Fruit fly (Drosophila melanogaster) whole organism, embryonic: ENCODE measurements around the gene Spn88Eb.
A peak's percentile ranks its signal among the peaks of the same experiment; 100 is the strongest.

Source experiments
- CG10267 ChIP-seq: fragments of 200-800 bp; sonication (Bioruptor generic); optimal IDR thresholded peaks from 2 replicates; lab custom pipeline; 2018; ENCODE audit warnings: missing biosample characterization, mild to moderate bottlenecking, missing genetic modification characterization, moderate library complexity
- CG12744 ChIP-seq: fragments of 200-800 bp; sonication (Bioruptor generic); optimal IDR thresholded peaks from 2 replicates; lab custom pipeline; 2016; ENCODE audit warnings: missing biosample characterization, missing genetic modification characterization
- CG1647 ChIP-seq: fragments of 200-800 bp; sonication (Bioruptor generic); optimal IDR thresholded peaks from 3 replicates; lab custom pipeline; 2016; ENCODE audit warnings: missing biosample characterization, missing genetic modification characterization
- CG17328 ChIP-seq: fragments of 200-800 bp; sonication (Bioruptor generic); IDR thresholded peaks from 2 replicates; pipeline ENCODE4 v1.3.6; 2022; ENCODE audit warnings: missing biosample characterization, missing genetic modification characterization
- CG17568 ChIP-seq: fragments of 200-800 bp; sonication (Bioruptor generic); optimal IDR thresholded peaks from 2 replicates; lab custom pipeline; 2018; ENCODE audit warnings: missing biosample characterization, mild to moderate bottlenecking, missing genetic modification characterization, moderate library complexity
- CG17612 ChIP-seq: fragments of 200-800 bp; sonication (Bioruptor generic); IDR thresholded peaks from 2 replicates; pipeline ENCODE4 v1.3.6; 2022; ENCODE audit warnings: missing biosample characterization, missing genetic modification characterization
- CG18262 ChIP-seq: fragments of 200-800 bp; optimal IDR thresholded peaks from 3 replicates; lab custom pipeline; 2019; ENCODE audit warnings: missing biosample characterization, mild to moderate bottlenecking, missing genetic modification characterization, moderate library complexity
- CG3065 ChIP-seq: fragments of 200-800 bp; sonication (Bioruptor generic); optimal IDR thresholded peaks from 2 replicates; lab custom pipeline; 2016; ENCODE audit warnings: missing biosample characterization, missing genetic modification characterization
- CG34422 ChIP-seq: fragments of 200-800 bp; sonication (Bioruptor generic); IDR thresholded peaks from 3 replicates; pipeline ENCODE4 v1.3.6; 2022; ENCODE audit warnings: missing biosample characterization, missing genetic modification characterization
- CG4282 ChIP-seq: fragments of 200-800 bp; sonication (Bioruptor generic); optimal IDR thresholded peaks from 2 replicates; lab custom pipeline; 2016; ENCODE audit warnings: missing biosample characterization, missing genetic modification characterization
- CG4328 ChIP-seq: fragments of 200-800 bp; sonication (Bioruptor generic); optimal IDR thresholded peaks from 3 replicates; lab custom pipeline; 2017; ENCODE audit warnings: missing biosample characterization, missing genetic modification reagents, missing genetic modification characterization
- CG4360 ChIP-seq: fragments of 200-800 bp; sonication (Bioruptor generic); IDR thresholded peaks from 2 replicates; pipeline ENCODE4 v1.3.6; 2022; ENCODE audit warnings: missing biosample characterization, missing genetic modification characterization
- CG5180 ChIP-seq: fragments of 200-800 bp; sonication (Bioruptor generic); optimal IDR thresholded peaks from 3 replicates; lab custom pipeline; 2017; ENCODE audit warnings: missing biosample characterization, missing genetic modification characterization, mild to moderate bottlenecking, moderate library complexity, missing genetic modification reagents
- CG6272 ChIP-seq: fragments of 200-800 bp; sonication (Bioruptor generic); IDR thresholded peaks from 2 replicates; pipeline ENCODE4 v1.3.6; 2022; ENCODE audit warnings: missing biosample characterization, missing genetic modification characterization
- CG7372 ChIP-seq: fragments of 200-800 bp; sonication (Bioruptor generic); IDR thresholded peaks from 2 replicates; pipeline ENCODE4 v1.3.6; 2022; ENCODE audit warnings: missing biosample characterization, missing genetic modification characterization
- CG7786 ChIP-seq: fragments of 200-800 bp; sonication (Bioruptor generic); optimal IDR thresholded peaks from 2 replicates; lab custom pipeline; 2016; ENCODE audit warnings: missing biosample characterization, missing genetic modification characterization
- CG8290 ChIP-seq, 3 experiments: fragments of 200-800 bp; sonication (Bioruptor generic); optimal IDR thresholded peaks; 2 replicates each; lab custom pipeline; 2016 to 2019; ENCODE audit warnings: missing biosample characterization in 3 of 3, missing genetic modification characterization in 3 of 3, mild to moderate bottlenecking in 2 of 3, moderate library complexity in 1 of 3
- CG8478 ChIP-seq: fragments of >200 bp; optimal IDR thresholded peaks from 2 replicates; lab custom pipeline; 2018
- CG9609 ChIP-seq: fragments of 200-800 bp; sonication (Bioruptor generic); optimal IDR thresholded peaks from 3 replicates; lab custom pipeline; 2016; ENCODE audit warnings: missing biosample characterization, missing genetic modification characterization
- CkIIα-i1 ChIP-seq: fragments of 200-800 bp; sonication (Bioruptor generic); IDR thresholded peaks from 2 replicates; pipeline ENCODE4 v1.3.6; 2022; ENCODE audit warnings: missing biosample characterization, missing genetic modification characterization
- D19B ChIP-seq: fragments of 200-800 bp; sonication (Bioruptor generic); optimal IDR thresholded peaks from 2 replicates; lab custom pipeline; 2017; ENCODE audit warnings: missing biosample characterization, mild to moderate bottlenecking, missing genetic modification characterization
- Dp ChIP-seq: fragments of 200-800 bp; sonication (Bioruptor generic); optimal IDR thresholded peaks from 2 replicates; lab custom pipeline; 2018; ENCODE audit warnings: missing biosample characterization, mild to moderate bottlenecking, missing genetic modification characterization, moderate library complexity
- Ets97D ChIP-seq: fragments of 200-800 bp; sonication (Bioruptor generic); optimal IDR thresholded peaks from 3 replicates; lab custom pipeline; 2016; ENCODE audit warnings: missing biosample characterization, missing genetic modification characterization
- HmgD ChIP-seq: fragments of 200-800 bp; sonication (Bioruptor generic); optimal IDR thresholded peaks from 3 replicates; lab custom pipeline; 2016; ENCODE audit warnings: missing biosample characterization, missing genetic modification characterization
- HmgZ ChIP-seq: fragments of 200-800 bp; sonication (Bioruptor generic); optimal IDR thresholded peaks from 2 replicates; lab custom pipeline; 2018; ENCODE audit warnings: missing biosample characterization, mild to moderate bottlenecking, missing genetic modification characterization
- MESR4 ChIP-seq: fragments of 200-800 bp; sonication (Bioruptor generic); optimal IDR thresholded peaks from 2 replicates; lab custom pipeline; 2018; ENCODE audit warnings: missing biosample characterization, mild to moderate bottlenecking, missing genetic modification characterization, moderate library complexity
- Oaz ChIP-seq: fragments of 200-800 bp; sonication (Bioruptor generic); IDR thresholded peaks from 2 replicates; pipeline ENCODE4 v1.3.6; 2022; ENCODE audit warnings: missing biosample characterization, missing genetic modification characterization
- Optix ChIP-seq: fragments of 200-800 bp; sonication (Bioruptor generic); IDR thresholded peaks from 3 replicates; pipeline ENCODE4 v1.3.6; 2022; ENCODE audit warnings: missing biosample characterization, missing genetic modification characterization
- Six4 ChIP-seq: fragments of 200-800 bp; sonication (Bioruptor generic); optimal IDR thresholded peaks from 2 replicates; lab custom pipeline; 2016; ENCODE audit warnings: missing biosample characterization, missing genetic modification characterization
- Tbp ChIP-seq: fragments of >200 bp; optimal IDR thresholded peaks from 2 replicates; lab custom pipeline; 2018; ENCODE audit warnings: missing biosample characterization, missing genetic modification characterization
- Xbp1 ChIP-seq: fragments of 200-800 bp; sonication (Bioruptor generic); optimal IDR thresholded peaks from 3 replicates; lab custom pipeline; 2016; ENCODE audit warnings: missing biosample characterization, mild to moderate bottlenecking, missing genetic modification characterization
- chif ChIP-seq, 2 experiments: fragments of 200-800 bp; sonication (Bioruptor generic); optimal IDR thresholded peaks; 3 replicates each; lab custom pipeline; 2016; ENCODE audit warnings: missing biosample characterization in 2 of 2, missing genetic modification characterization in 2 of 2
- chn ChIP-seq: fragments of 200-800 bp; sonication (Bioruptor generic); optimal IDR thresholded peaks from 2 replicates; lab custom pipeline; 2016; ENCODE audit warnings: missing biosample characterization, missing genetic modification characterization
- crc ChIP-seq: fragments of 200-800 bp; sonication (Bioruptor generic); optimal IDR thresholded peaks from 2 replicates; lab custom pipeline; 2016; ENCODE audit warnings: missing biosample characterization, missing genetic modification characterization
- dmrt99B ChIP-seq: fragments of 200-800 bp; sonication (Bioruptor generic); optimal IDR thresholded peaks from 2 replicates; lab custom pipeline; 2018; ENCODE audit warnings: missing biosample characterization, mild to moderate bottlenecking, missing genetic modification characterization, moderate library complexity
- fd64A ChIP-seq: fragments of 200-800 bp; sonication (Bioruptor generic); optimal IDR thresholded peaks from 3 replicates; lab custom pipeline; 2018; ENCODE audit warnings: missing biosample characterization, mild to moderate bottlenecking, missing genetic modification characterization
- fu2 ChIP-seq: fragments of 200-800 bp; sonication (Bioruptor generic); optimal IDR thresholded peaks from 2 replicates; lab custom pipeline; 2016; ENCODE audit warnings: missing biosample characterization, missing genetic modification characterization
- h ChIP-seq: fragments of >200 bp; optimal IDR thresholded peaks from 2 replicates; lab custom pipeline; 2017
- ham ChIP-seq: fragments of 200-800 bp; sonication (Bioruptor generic); IDR thresholded peaks from 2 replicates; pipeline ENCODE4 v1.3.6; 2022; ENCODE audit warnings: missing biosample characterization, missing genetic modification characterization
- jing ChIP-seq: fragments of 200-800 bp; sonication (Bioruptor generic); optimal IDR thresholded peaks from 2 replicates; lab custom pipeline; 2018; ENCODE audit warnings: missing biosample characterization, mild to moderate bottlenecking, missing genetic modification characterization
- kah ChIP-seq: fragments of 200-800 bp; sonication (Bioruptor generic); optimal IDR thresholded peaks from 2 replicates; lab custom pipeline; 2018; ENCODE audit warnings: missing biosample characterization, mild to moderate bottlenecking, missing genetic modification characterization
- klu ChIP-seq: fragments of 200-800 bp; sonication (Bioruptor generic); IDR thresholded peaks from 2 replicates; pipeline ENCODE4 v1.3.6; 2022; ENCODE audit warnings: missing biosample characterization, missing genetic modification characterization
- lbe ChIP-seq: fragments of 200-800 bp; sonication (Bioruptor generic); optimal IDR thresholded peaks from 2 replicates; lab custom pipeline; 2016; ENCODE audit warnings: missing biosample characterization, mild to moderate bottlenecking, missing genetic modification characterization
- oc ChIP-seq: fragments of 200-800 bp; sonication (Bioruptor generic); optimal IDR thresholded peaks from 2 replicates; lab custom pipeline; 2018; ENCODE audit warnings: missing biosample characterization, mild to moderate bottlenecking, missing genetic modification characterization, moderate library complexity
- onecut ChIP-seq: fragments of 200-800 bp; sonication (Bioruptor generic); IDR thresholded peaks from 2 replicates; pipeline ENCODE4 v1.3.6; 2022; ENCODE audit warnings: missing biosample characterization, missing genetic modification characterization
- pros ChIP-seq: fragments of 200-800 bp; sonication (Bioruptor generic); optimal IDR thresholded peaks from 3 replicates; lab custom pipeline; 2019; ENCODE audit warnings: missing biosample characterization, mild to moderate bottlenecking, missing genetic modification characterization, moderate library complexity
- ro ChIP-seq: fragments of 200-800 bp; sonication (Bioruptor generic); IDR thresholded peaks from 2 replicates; pipeline ENCODE4 v1.3.6; 2022; ENCODE audit warnings: missing biosample characterization, missing genetic modification characterization
- stc ChIP-seq: fragments of 200-800 bp; sonication (Bioruptor generic); IDR thresholded peaks from 2 replicates; pipeline ENCODE4 v1.3.6; 2022; ENCODE audit warnings: missing biosample characterization, missing genetic modification characterization
- tio ChIP-seq: fragments of 200-800 bp; sonication (Bioruptor generic); optimal IDR thresholded peaks from 2 replicates; lab custom pipeline; 2017; ENCODE audit warnings: missing biosample characterization, missing genetic modification characterization, inconsistent platforms
- yki ChIP-seq: fragments of >200 bp; optimal IDR thresholded peaks from 3 replicates; lab custom pipeline; 2018
- zfh1 ChIP-seq: fragments of 200-800 bp; sonication (Bioruptor generic); IDR thresholded peaks from 3 replicates; pipeline ENCODE4 v1.3.6; 2022; ENCODE audit warnings: missing biosample characterization, missing genetic modification characterization

Spn88Eb gene

DNA sequence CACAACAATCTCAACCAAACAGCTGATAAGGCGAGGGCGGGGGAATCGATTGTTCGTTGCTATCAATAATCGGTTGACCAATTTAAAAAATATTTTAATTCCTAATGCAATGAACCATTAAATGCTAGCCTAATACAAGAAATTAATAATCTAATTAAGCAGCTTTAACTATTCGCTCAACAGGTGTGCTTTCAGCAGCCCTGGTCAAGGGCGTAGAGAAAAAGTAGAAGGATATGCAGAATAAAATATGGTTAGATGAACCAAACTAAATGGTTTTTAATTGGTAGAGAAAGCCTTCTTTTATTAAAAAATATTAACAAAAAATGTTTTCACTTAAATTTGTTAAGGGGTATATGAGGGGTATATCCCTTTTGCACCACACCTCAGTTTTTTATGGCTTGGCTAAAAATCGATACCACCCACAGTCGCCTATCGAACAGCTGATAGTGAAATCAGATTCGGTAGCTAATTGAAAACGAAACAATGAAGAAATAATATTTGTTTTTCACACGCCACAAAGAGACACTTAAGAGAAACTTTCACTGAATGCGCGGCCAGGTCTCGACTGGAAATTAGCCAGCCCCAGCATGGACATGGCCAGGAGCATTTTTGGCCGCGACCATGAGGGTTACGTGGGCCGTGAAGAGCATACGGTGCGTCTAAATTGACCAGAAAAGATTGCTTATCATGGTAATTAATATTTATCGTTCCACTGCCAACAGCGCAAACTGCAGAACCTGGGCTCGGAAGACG lies 10.4 kb upstream of the Spn88Eb start, which contains the start of the genes SIDL and CG12241 (continued):
- peak; percentile 82 for TF ChIP-seq ro (GFP tag; lab: Robert Waterston, UW)
- peak; percentile 19 for TF ChIP-seq fu2 (GFP tag; lab: Kevin White, UChicago)
- TF ChIP-seq CG9609 (GFP tag; lab: Kevin White, UChicago): peak; percentile 24
- peak; percentile 80 for TF ChIP-seq CG10267 (tag; lab: Kevin White, UChicago)
- no peak for TF ChIP-seq yki (lab: Kevin White, UChicago)
- TF ChIP-seq CG1647 (GFP tag; lab: Kevin White, UChicago): peak; percentile 81
- TF ChIP-seq D19B (GFP tag; lab: Kevin White, UChicago): peak; percentile 90
- peak; percentile 87 for TF ChIP-seq CG17612 (GFP tag; lab: Robert Waterston, UW)
- TF ChIP-seq MESR4: peak; percentile 66
- TF ChIP-seq CG34422: peak; percentile 96
- no peak for TF ChIP-seq CG8290 (GFP tag; optimal IDR thresholded peaks at IDR 0.05; lab: Kevin White, UChicago)
- TF ChIP-seq CG8290 (tag; optimal IDR thresholded peaks at IDR 0.05; lab: Kevin White, UChicago): no peak
- TF ChIP-seq CG6272 (GFP tag; lab: Robert Waterston, UW): peak; percentile 93
- TF ChIP-seq CG17568 (GFP tag; lab: Kevin White, UChicago): no peak
- TF ChIP-seq CkIIα-i1 (GFP tag; lab: Robert Waterston, UW): no peak
- peak; percentile 70 for TF ChIP-seq CG4360 (GFP tag; lab: Robert Waterston, UW)
- peak; percentile 96 for TF ChIP-seq onecut
- TF ChIP-seq zfh1 (GFP tag; lab: Robert Waterston, UW): peak; percentile 94
- TF ChIP-seq chif (GFP tag; optimal IDR thresholded peaks at IDR 0.05; lab: Kevin White, UChicago): peak; percentile 16 to 70
- peak; percentile 15 for TF ChIP-seq CG7786 (GFP tag; lab: Kevin White, UChicago)
- TF ChIP-seq CG8478 (lab: Kevin White, UChicago): no peak
- TF ChIP-seq lbe: peak; percentile 79
- TF ChIP-seq dmrt99B (tag; lab: Kevin White, UChicago): no peak
- peak; percentile 11 for TF ChIP-seq CG12744
- TF ChIP-seq fd64A (GFP tag; lab: Kevin White, UChicago): no peak
- TF ChIP-seq CG17328: no peak
- TF ChIP-seq Optix (GFP tag; lab: Robert Waterston, UW): peak; percentile 23; the same call in 1 of the 3 replicates
- TF ChIP-seq HmgD (GFP tag; lab: Kevin White, UChicago): peak; percentile 26
- no peak for TF ChIP-seq jing (GFP tag; lab: Kevin White, UChicago)
- peak; percentile 79 for TF ChIP-seq Ets97D
- peak; percentile 67 for TF ChIP-seq crc
- peak; percentile 54 for TF ChIP-seq Xbp1
- TF ChIP-seq kah (GFP tag; lab: Kevin White, UChicago): peak; percentile 77
- no peak for TF ChIP-seq h (lab: Kevin White, UChicago)
- peak; percentile 91 for TF ChIP-seq stc
- 0 out of 2 replicates have a peak, but pooled peaks have one; percentile 21 for TF ChIP-seq Oaz (GFP tag; lab: Robert Waterston, UW)
- TF ChIP-seq CG4282: no peak
- TF ChIP-seq Six4 (GFP tag; lab: Kevin White, UChicago): peak; percentile 65
- peak; percentile 54 for TF ChIP-seq Dp (GFP tag; lab: Kevin White, UChicago)
- TF ChIP-seq Tbp (GFP tag; lab: Kevin White, UChicago): no peak
- TF ChIP-seq CG7372 (GFP tag; lab: Robert Waterston, UW): peak; percentile 92
- TF ChIP-seq tio: no peak
- no peak for TF ChIP-seq pros
- peak; percentile 16 for TF ChIP-seq HmgZ
- TF ChIP-seq CG5180 (GFP tag; lab: Kevin White, UChicago): no peak
- TF ChIP-seq CG18262 (tag; lab: Kevin White, UChicago): peak; percentile 90
- TF ChIP-seq chn (GFP tag; lab: Kevin White, UChicago): peak; percentile 74
- TF ChIP-seq klu (GFP tag; lab: Robert Waterston, UW): peak; percentile 89
- no peak for TF ChIP-seq ham
- TF ChIP-seq CG4328: no peak
- peak; percentile 67 for TF ChIP-seq CG3065 (GFP tag; lab: Kevin White, UChicago)
- no peak for TF ChIP-seq oc (tag; lab: Kevin White, UChicago)
